Worm (Caenorhabditis elegans): ENCODE measurements around the gene D2096.10.

ce11 chrIV:8355592-8355991, 33.4 kb downstream of the D2096.10 start, which contains the start of the genes F17E9.2 and col-116:
- TF ChIP-seq snpc-1.3 (tag; optimal IDR thresholded peaks at IDR 0.05; ENCODE audit: insufficient read depth) (no peak), hrde-1 (tag; optimal IDR thresholded peaks at IDR 0.05; ENCODE audit: borderline replicate concordance) (no peak), cebp-2 (GFP tag; IDR thresholded peaks at IDR 0.05) (no peak), mcd-1 (GFP tag; IDR thresholded peaks at IDR 0.05) (no peak), sdz-38 (tag; optimal IDR thresholded peaks at IDR 0.05) (no peak), T07F8.4 (tag; optimal IDR thresholded peaks at IDR 0.05) (no peak), unc-62 (GFP tag; optimal IDR thresholded peaks at IDR 0.05) (no peak), bed-1 (GFP tag; IDR thresholded peaks at IDR 0.05) (no peak), efl-1 (GFP tag; optimal IDR thresholded peaks at IDR 0.05) (no peak), hlh-26 (GFP tag; conservative IDR thresholded peaks at IDR 0.05) (no peak), ztf-28 (GFP tag; IDR thresholded peaks at IDR 0.05) (no peak), pha-4 (tag; optimal IDR thresholded peaks at IDR 0.05) (no peak), athp-1 (tag; optimal IDR thresholded peaks at IDR 0.05) (no peak)

All from whole organism, young adult.